Worm (Caenorhabditis elegans) whole organism, L2 larva: ENCODE data around the gene clec-33.

ENCODE experiments used
- C34F6.9 ChIP-seq: fragments of 150-350 bp; optimal IDR thresholded peaks from 2 replicates; lab custom pipeline; 2014; ENCODE audit warnings: missing biosample characterization, missing genetic modification characterization
- R02D3.7 ChIP-seq: fragments of 150-350 bp; optimal IDR thresholded peaks from 2 replicates; lab custom pipeline; 2014; ENCODE audit warnings: missing biosample characterization, missing genetic modification characterization
- Y55F3AM.14 ChIP-seq: fragments of 200-800 bp; sonication (Bioruptor generic); optimal IDR thresholded peaks from 2 replicates; lab custom pipeline; 2018; ENCODE audit warnings: mild to moderate bottlenecking, missing genetic modification characterization, missing compliant biosample characterization
- ZK546.5 ChIP-seq: sonication (generic microtip); optimal IDR thresholded peaks from 2 replicates; lab custom pipeline; 2017; ENCODE audit warnings: missing biosample characterization, missing genetic modification characterization
- aly-2 ChIP-seq: fragments of 150-350 bp; optimal IDR thresholded peaks from 2 replicates; lab custom pipeline; 2014; ENCODE audit warnings: missing biosample characterization, missing genetic modification characterization
- blmp-1 ChIP-seq: sonication (generic microtip); optimal IDR thresholded peaks from 2 replicates; lab custom pipeline; 2017; ENCODE audit warnings: missing genetic modification characterization, mild to moderate bottlenecking, missing compliant biosample characterization, antibody characterized with exemption, moderate library complexity; ENCODE audit not compliant: insufficient read depth
- ceh-16 ChIP-seq: fragments of 150-350 bp; optimal IDR thresholded peaks from 2 replicates; lab custom pipeline; 2014; ENCODE audit warnings: missing biosample characterization, missing genetic modification characterization
- egl-27 ChIP-seq: sonication (generic microtip); optimal IDR thresholded peaks from 3 replicates; lab custom pipeline; 2017; ENCODE audit warnings: missing biosample characterization, missing genetic modification reagents, missing genetic modification characterization
- elt-1 ChIP-seq: fragments of 150-350 bp; optimal IDR thresholded peaks from 2 replicates; lab custom pipeline; 2014; ENCODE audit warnings: missing biosample characterization, missing genetic modification characterization
- fos-1 ChIP-seq: fragments of 150-350 bp; optimal IDR thresholded peaks from 2 replicates; lab custom pipeline; 2014; ENCODE audit warnings: missing biosample characterization, missing genetic modification characterization
- gmeb-1 ChIP-seq: fragments of 150-350 bp; optimal IDR thresholded peaks from 2 replicates; lab custom pipeline; 2014; ENCODE audit warnings: missing biosample characterization, missing genetic modification characterization
- lin-11 ChIP-seq: fragments of 150-350 bp; sonication (generic microtip); optimal IDR thresholded peaks from 2 replicates; lab custom pipeline; 2014; ENCODE audit warnings: missing biosample characterization, missing genetic modification characterization, inconsistent platforms, mixed read lengths
- lin-39 ChIP-seq: fragments of 150-350 bp; optimal IDR thresholded peaks from 2 replicates; lab custom pipeline; 2014; ENCODE audit warnings: missing biosample characterization, missing genetic modification reagents, missing genetic modification characterization
- lsy-2 ChIP-seq, 2 experiments: fragments of 150-350 bp in 1 of 2; sonication (generic microtip) in 1 of 2; optimal IDR thresholded peaks; 2 replicates each; lab custom pipeline; 2014 to 2017; ENCODE audit warnings: missing biosample characterization in 2 of 2, missing genetic modification characterization in 2 of 2
- mbf-1 ChIP-seq: sonication (generic microtip); optimal IDR thresholded peaks from 2 replicates; lab custom pipeline; 2017; ENCODE audit warnings: missing biosample characterization, missing genetic modification characterization
- mdl-1 ChIP-seq, 2 experiments: fragments of 150-350 bp in 1 of 2; sonication (generic microtip) in 1 of 2; optimal IDR thresholded peaks; 2 replicates each; lab custom pipeline; 2017; ENCODE audit warnings: missing biosample characterization in 2 of 2, missing genetic modification characterization in 2 of 2
- nhr-12 ChIP-seq: fragments of 150-350 bp; optimal IDR thresholded peaks from 2 replicates; lab custom pipeline; 2014; ENCODE audit warnings: missing biosample characterization, missing genetic modification characterization
- nhr-129 ChIP-seq: fragments of 150-350 bp; optimal IDR thresholded peaks from 2 replicates; lab custom pipeline; 2014; ENCODE audit warnings: missing biosample characterization, missing genetic modification characterization
- nhr-21 ChIP-seq: fragments of 150-350 bp; optimal IDR thresholded peaks from 2 replicates; lab custom pipeline; 2014; ENCODE audit warnings: missing biosample characterization, missing genetic modification characterization
- nhr-23 ChIP-seq: fragments of 150-350 bp; optimal IDR thresholded peaks from 2 replicates; lab custom pipeline; 2014; ENCODE audit warnings: missing biosample characterization, missing genetic modification reagents, missing genetic modification characterization
- nhr-6 ChIP-seq: fragments of 150-350 bp; optimal IDR thresholded peaks from 2 replicates; lab custom pipeline; 2014; ENCODE audit warnings: missing biosample characterization, missing genetic modification characterization
- nhr-77 ChIP-seq: fragments of 150-350 bp; optimal IDR thresholded peaks from 2 replicates; lab custom pipeline; 2014; ENCODE audit warnings: missing biosample characterization, missing genetic modification characterization
- peb-1 ChIP-seq: fragments of 150-350 bp; optimal IDR thresholded peaks from 2 replicates; lab custom pipeline; 2014; ENCODE audit warnings: missing biosample characterization, missing genetic modification characterization
- sem-4 ChIP-seq: fragments of 150-350 bp; optimal IDR thresholded peaks from 2 replicates; lab custom pipeline; 2014; ENCODE audit warnings: missing biosample characterization, missing genetic modification reagents, missing genetic modification characterization
- skn-1 ChIP-seq: sonication (generic microtip); optimal IDR thresholded peaks from 2 replicates; lab custom pipeline; 2017; ENCODE audit warnings: missing biosample characterization, missing genetic modification characterization
- sma-9 ChIP-seq, 2 experiments: fragments of 150-350 bp in 1 of 2; sonication (generic microtip) in 1 of 2; optimal IDR thresholded peaks; 2 replicates each; lab custom pipeline; 2014 to 2016; ENCODE audit warnings: missing genetic modification characterization in 2 of 2, mild to moderate bottlenecking in 1 of 2, missing biosample characterization in 1 of 2, missing compliant biosample characterization in 1 of 2, missing genetic modification reagents in 1 of 2, moderate library complexity in 1 of 2
- unc-39 ChIP-seq: fragments of 150-350 bp; optimal IDR thresholded peaks from 2 replicates; lab custom pipeline; 2014; ENCODE audit warnings: missing biosample characterization, missing genetic modification characterization
- unc-55 ChIP-seq: fragments of 150-350 bp; sonication (generic microtip); optimal IDR thresholded peaks from 3 replicates; lab custom pipeline; 2014; ENCODE audit warnings: missing biosample characterization, missing genetic modification reagents, missing genetic modification characterization
- unc-62 ChIP-seq: fragments of 150-350 bp; optimal IDR thresholded peaks from 2 replicates; lab custom pipeline; 2014; ENCODE audit warnings: missing biosample characterization, missing genetic modification reagents, missing genetic modification characterization
- zag-1 ChIP-seq: fragments of 150-350 bp; optimal IDR thresholded peaks from 2 replicates; lab custom pipeline; 2014; ENCODE audit warnings: missing biosample characterization, missing genetic modification characterization
- ztf-1 ChIP-seq: fragments of 200-800 bp; sonication (Bioruptor generic); conservative IDR thresholded peaks from 2 replicates; pipeline ENCODE4 v1.3.6; 2022; ENCODE audit warnings: missing genetic modification characterization, missing compliant biosample characterization
- ztf-11 ChIP-seq: sonication (generic microtip); optimal IDR thresholded peaks from 2 replicates; lab custom pipeline; 2017; ENCODE audit warnings: missing biosample characterization, missing genetic modification characterization
- ztf-4 ChIP-seq: fragments of 150-350 bp; optimal IDR thresholded peaks from 2 replicates; lab custom pipeline; 2014; ENCODE audit warnings: missing biosample characterization, missing genetic modification characterization

clec-33 gene

DNA sequence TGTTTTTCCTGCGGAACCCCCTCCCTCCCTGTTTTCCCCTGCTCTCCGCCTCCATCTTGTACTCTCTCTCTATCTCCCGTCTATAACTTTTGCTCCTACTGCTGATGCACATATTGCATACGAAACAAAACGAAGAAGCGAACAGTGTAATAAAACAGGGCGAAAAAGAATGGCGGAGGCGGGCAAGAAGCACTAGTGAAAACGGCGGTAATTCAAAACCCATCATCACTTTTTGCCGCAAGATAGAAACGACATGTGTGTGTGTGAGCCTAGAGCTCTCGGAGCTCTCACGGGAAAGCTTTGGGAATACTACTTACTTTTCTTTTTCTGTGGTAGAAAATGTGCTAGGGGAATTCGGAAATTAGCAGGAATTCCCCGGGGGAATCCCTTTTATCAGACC lies 33.5 kb downstream of the clec-33 start:
- no peak for TF ChIP-seq ceh-16 (tag; lab: Kevin White, UChicago)
- no peak for TF ChIP-seq mdl-1 (tag; optimal IDR thresholded peaks at IDR 0.05; lab: Kevin White, UChicago)
- TF ChIP-seq egl-27 (tag; lab: Kevin White, UChicago), result no peak
- TF ChIP-seq aly-2, result no peak
- TF ChIP-seq nhr-21, result no peak
- TF ChIP-seq peb-1, result no peak
- TF ChIP-seq unc-39 (tag; lab: Kevin White, UChicago), result no peak

DNA sequence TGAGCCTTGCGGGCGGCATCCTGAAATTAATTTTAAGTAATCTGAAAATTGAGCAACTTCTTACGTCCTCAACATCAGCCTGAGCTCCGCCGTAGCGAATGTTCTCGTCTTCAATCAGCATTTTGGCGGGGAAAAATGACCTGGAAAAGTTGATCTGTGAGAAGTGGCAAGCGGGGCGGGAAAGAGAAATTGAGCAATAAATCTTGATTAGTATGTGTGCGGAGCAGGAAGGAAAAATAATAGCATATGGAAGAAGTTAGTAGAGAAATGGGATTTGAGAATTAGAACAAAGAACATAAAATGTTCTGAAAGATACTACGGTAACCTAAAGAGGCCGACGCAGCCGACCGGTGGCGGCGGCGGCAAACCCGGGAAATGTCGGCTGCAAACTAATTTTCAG lies 34.7 kb downstream of the clec-33 start, which contains the start of gene tni-3:
tni-3 (minus strand) TSS at position 140 of the 400 bp plus-strand sequence.
- TF ChIP-seq blmp-1 (tag; lab: Kevin White, UChicago) (no peak), nhr-12 (no peak), sma-9 (GFP tag; optimal IDR thresholded peaks at IDR 0.05; lab: Kevin White, UChicago) (no peak), sma-9 (tag; optimal IDR thresholded peaks at IDR 0.05; lab: Kevin White, UChicago) (no peak), sem-4 (no peak), C34F6.9 (no peak), mbf-1 (no peak), nhr-77 (tag; lab: Kevin White, UChicago) (no peak), Y55F3AM.14 (GFP tag; lab: Kevin White, UChicago) (no peak), lin-11 (no peak), ceh-16 (tag; lab: Kevin White, UChicago) (no peak)
- TF ChIP-seq, all 48 proteins: peak for 0

DNA sequence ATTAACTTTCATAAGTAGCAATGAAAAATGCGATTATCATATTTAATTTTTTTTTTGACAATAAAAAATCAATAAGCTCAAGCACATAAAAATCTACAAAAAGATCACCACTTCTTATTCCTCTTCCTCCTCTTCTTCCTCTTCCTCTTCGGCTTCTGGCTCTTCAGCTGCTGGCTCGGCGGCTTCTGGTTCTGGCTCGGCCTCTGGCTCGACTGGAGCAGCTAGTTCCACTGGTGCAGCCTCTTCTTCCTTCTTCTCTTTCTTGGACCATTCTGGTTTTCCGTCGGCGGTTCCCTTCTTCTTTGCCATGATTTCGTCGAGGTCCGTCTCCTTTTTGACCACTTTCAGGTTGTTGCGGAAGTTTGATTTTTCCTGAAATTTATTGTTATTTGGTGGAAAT lies 36.0 kb downstream of the clec-33 start:
- TF ChIP-seq unc-39 (tag; lab: Kevin White, UChicago), result no peak
- no peak for TF ChIP-seq nhr-23 (tag; lab: Kevin White, UChicago)
- TF ChIP-seq C34F6.9, result no peak
- TF ChIP-seq lin-11, result no peak
- TF ChIP-seq peb-1, result no peak
- no peak for TF ChIP-seq ZK546.5 (tag; lab: Kevin White, UChicago)
- TF ChIP-seq nhr-77 (tag; lab: Kevin White, UChicago), result no peak
- TF ChIP-seq unc-55 (GFP tag; lab: Kevin White, UChicago), result no peak
- no peak for TF ChIP-seq ztf-4 (tag; lab: Kevin White, UChicago)
- no peak for TF ChIP-seq blmp-1 (tag; lab: Kevin White, UChicago)
- TF ChIP-seq skn-1 (tag; lab: Kevin White, UChicago), result no peak
- no peak for TF ChIP-seq lsy-2 (tag; optimal IDR thresholded peaks at IDR 0.05; lab: Kevin White, UChicago)
- TF ChIP-seq zag-1 (tag; lab: Kevin White, UChicago), result no peak
- TF ChIP-seq elt-1, result no peak
- TF ChIP-seq, all 48 proteins: peak for 0

DNA sequence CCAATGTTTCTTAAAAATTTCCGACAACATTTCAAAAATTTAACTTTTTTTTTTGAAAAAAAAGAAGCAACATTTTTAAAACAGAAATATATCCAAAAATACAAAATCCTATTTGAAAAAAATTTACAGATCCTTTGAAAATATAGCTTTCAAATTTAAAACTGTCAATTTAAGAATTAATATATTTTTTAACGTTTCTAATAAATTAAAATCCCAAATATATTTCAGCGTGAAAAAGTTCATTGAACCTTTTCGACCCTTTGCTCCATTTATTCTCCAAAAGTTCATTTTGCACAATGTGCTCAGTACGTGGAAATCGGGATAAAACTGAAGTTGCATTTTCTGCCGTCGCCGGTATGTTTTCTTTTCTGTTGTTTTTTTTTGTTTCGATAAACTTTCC lies 36.8 kb downstream of the clec-33 start, which contains the start of gene phy-3:
phy-3 (plus strand) TSS at position 301 of the 400 bp plus-strand sequence.
- TF ChIP-seq nhr-12 (no peak), ztf-1 (GFP tag; lab: Robert Waterston, UW) (no peak), lsy-2 (tag; optimal IDR thresholded peaks at IDR 0.05; lab: Kevin White, UChicago) (no peak), sma-9 (GFP tag; optimal IDR thresholded peaks at IDR 0.05; lab: Kevin White, UChicago) (no peak), sma-9 (tag; optimal IDR thresholded peaks at IDR 0.05; lab: Kevin White, UChicago) (no peak), aly-2 (no peak), nhr-129 (tag; lab: Kevin White, UChicago) (no peak), ztf-11 (no peak), R02D3.7 (tag; lab: Kevin White, UChicago) (no peak), nhr-6 (tag; lab: Kevin White, UChicago) (no peak), gmeb-1 (tag; lab: Kevin White, UChicago) (no peak)

DNA sequence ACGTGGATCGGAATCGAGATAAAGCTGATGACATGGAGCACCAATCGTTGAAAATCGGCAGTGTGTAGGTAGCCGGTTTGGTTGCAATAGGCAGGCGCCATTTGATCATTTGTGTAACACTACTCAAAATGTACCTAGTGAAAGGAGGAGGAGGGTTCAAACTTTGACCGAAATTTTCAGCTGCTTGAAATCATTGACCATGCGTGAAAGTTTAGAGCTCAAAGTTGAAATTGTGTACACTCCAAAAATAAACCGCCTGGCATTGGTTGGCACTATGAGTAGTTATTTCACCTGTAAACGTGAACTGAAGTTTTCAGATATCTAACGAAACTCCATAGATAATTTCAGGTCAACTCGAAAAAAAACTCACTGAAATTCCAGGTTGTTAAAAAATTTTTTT lies 37.7 kb downstream of the clec-33 start, which contains the start of gene srh-215:
srh-215 (minus strand) TSS at position 101 of the 400 bp plus-strand sequence.
- no peak for TF ChIP-seq unc-62 (GFP tag; lab: Kevin White, UChicago)
- no peak for TF ChIP-seq lin-11
- no peak for TF ChIP-seq unc-39 (tag; lab: Kevin White, UChicago)
- TF ChIP-seq C34F6.9, result no peak
- TF ChIP-seq ZK546.5 (tag; lab: Kevin White, UChicago), result no peak
- TF ChIP-seq lin-39 (tag; lab: Kevin White, UChicago), result no peak
- no peak for TF ChIP-seq nhr-6 (tag; lab: Kevin White, UChicago)
- no peak for TF ChIP-seq gmeb-1 (tag; lab: Kevin White, UChicago)
- no peak for TF ChIP-seq fos-1 (tag; lab: Kevin White, UChicago)
- TF ChIP-seq, all 48 proteins: peak for 0
